Worm (Caenorhabditis elegans) whole organism, L4 larva: Measurements from ENCODE around the gene C08F8.2.

Experiments used
- aha-1 ChIP-seq: fragments of 150-350 bp; peaks from one replicate; lab custom pipeline; 2014; ENCODE audit warnings: missing biosample characterization, missing genetic modification characterization
- ceh-28 ChIP-seq: fragments of 150-350 bp; optimal IDR thresholded peaks from 2 replicates; lab custom pipeline; 2014; ENCODE audit warnings: missing biosample characterization, missing genetic modification reagents, missing genetic modification characterization
- ceh-62 ChIP-seq: sonication (generic microtip); optimal IDR thresholded peaks from 2 replicates; lab custom pipeline; 2017; ENCODE audit warnings: missing biosample characterization, missing genetic modification characterization
- daf-19 ChIP-seq: fragments of 200-800 bp; sonication (Bioruptor generic); conservative IDR thresholded peaks from 2 replicates; pipeline ENCODE4 v1.3.6; 2022; ENCODE audit warnings: missing genetic modification characterization, missing compliant biosample characterization
- hif-1 ChIP-seq, 2 experiments: sonication (generic microtip); optimal IDR thresholded peaks; 2 replicates each; lab custom pipeline; 2016 to 2017; ENCODE audit warnings: missing compliant biosample characterization in 2 of 2, missing genetic modification characterization in 2 of 2, missing genetic modification reagents in 2 of 2, missing genotype in 2 of 2, mild to moderate bottlenecking in 1 of 2
- lin-39 ChIP-seq: fragments of 150-350 bp; optimal IDR thresholded peaks from 2 replicates; lab custom pipeline; 2014; ENCODE audit warnings: missing biosample characterization, missing genetic modification reagents, missing genetic modification characterization
- lsy-2 ChIP-seq, 2 experiments: fragments of 150-350 bp in 1 of 2; sonication (generic microtip) in 1 of 2; optimal IDR thresholded peaks; 2 replicates each; lab custom pipeline; 2014 to 2017; ENCODE audit warnings: missing biosample characterization in 2 of 2, missing genetic modification characterization in 2 of 2
- mxl-3 ChIP-seq: fragments of 200-800 bp; sonication (Bioruptor generic); optimal IDR thresholded peaks from 2 replicates; lab custom pipeline; 2018; ENCODE audit warnings: mild to moderate bottlenecking, missing genetic modification characterization, missing compliant biosample characterization
- nhr-76 ChIP-seq: fragments of 150-350 bp; optimal IDR thresholded peaks from 2 replicates; lab custom pipeline; 2014; ENCODE audit warnings: missing biosample characterization, missing genetic modification characterization
- nhr-77 ChIP-seq: fragments of 150-350 bp; optimal IDR thresholded peaks from 2 replicates; lab custom pipeline; 2014; ENCODE audit warnings: missing biosample characterization, missing genetic modification characterization
- pqm-1 ChIP-seq: sonication (generic microtip); optimal IDR thresholded peaks from 2 replicates; lab custom pipeline; 2017; ENCODE audit warnings: missing biosample characterization, missing genetic modification characterization
- unc-62 ChIP-seq, 3 experiments: fragments of 150-350 bp in 1 of 3; sonication (generic microtip); optimal IDR thresholded peaks in 2 of 3; peaks in 1 of 3; 1 replicate in 1 of 3; 2 replicates in 2 of 3; lab custom pipeline; 2014 to 2017; ENCODE audit warnings: missing biosample characterization in 3 of 3, missing genetic modification characterization in 3 of 3, missing genetic modification reagents in 3 of 3, missing genotype in 1 of 3

- TF ChIP-seq pqm-1 (tag; lab: Kevin White, UChicago) (no peak), lsy-2 (tag; optimal IDR thresholded peaks at IDR 0.05; lab: Kevin White, UChicago) (no peak), ceh-62 (tag; lab: Kevin White, UChicago) (no peak), daf-19 (GFP tag; lab: Robert Waterston, UW) (no peak), lin-39 (tag; lab: Kevin White, UChicago) (no peak), nhr-76 (tag; lab: Kevin White, UChicago) (no peak), unc-62 (GFP tag; optimal IDR thresholded peaks at IDR 0.05 in 1 of 2; lab: Kevin White, UChicago) (peak in 1 of 2 experiments; percentile 33), unc-62 (tag; optimal IDR thresholded peaks at IDR 0.05; lab: Kevin White, UChicago) (no peak), ceh-28 (tag; lab: Kevin White, UChicago) (no peak), aha-1 (no peak), mxl-3 (GFP tag; lab: Kevin White, UChicago) (no peak), hif-1 (tag; optimal IDR thresholded peaks at IDR 0.05; lab: Kevin White, UChicago) (no peak), nhr-77 (tag; lab: Kevin White, UChicago) (no peak)
Measured at ce11 chrIV:11125604-11126003, 25.2 kb upstream of the C08F8.2 start.
